Fruit fly (Drosophila melanogaster): ENCODE data around the gene Agpat1.
A peak's percentile ranks its signal among the peaks of the same experiment; 100 is the strongest.

Gene Agpat1

DNA sequence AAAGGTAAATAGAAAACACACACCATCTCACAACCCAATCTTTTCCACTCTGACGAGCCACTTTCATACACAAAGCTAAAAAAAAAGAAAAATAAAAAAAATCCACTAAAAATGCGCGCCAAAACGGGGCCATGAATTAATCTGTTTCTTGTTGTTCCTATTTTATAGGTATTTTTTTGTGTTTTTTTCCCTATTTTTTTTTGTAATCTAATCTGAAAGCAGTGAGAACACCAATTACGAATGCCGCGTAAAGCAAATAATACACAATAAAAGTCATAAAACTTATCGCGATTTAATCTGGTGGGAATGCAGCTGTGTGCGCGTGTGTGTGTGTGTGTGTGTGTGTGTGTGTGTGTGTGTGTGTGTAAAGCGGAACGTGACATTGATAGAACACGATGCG lies 41.7 kb upstream of the Agpat1 start:
- peak; percentile 30 for TF ChIP-seq CG7045 (GFP tag; optimal IDR thresholded peaks at IDR 0.05)
- peak; percentile 2 for TF ChIP-seq Clk (GFP tag; optimal IDR thresholded peaks at IDR 0.05)
- no peak for TF ChIP-seq CG5204 (GFP tag; optimal IDR thresholded peaks at IDR 0.05)
- TF ChIP-seq CG11617 (GFP tag; optimal IDR thresholded peaks at IDR 0.05), result peak; percentile 58
- TF ChIP-seq Crg-1 (GFP tag; optimal IDR thresholded peaks at IDR 0.05), result no peak
- TF ChIP-seq Mnt (GFP tag; optimal IDR thresholded peaks at IDR 0.05), result peak; percentile 63
- TF ChIP-seq toe (GFP tag; optimal IDR thresholded peaks at IDR 0.05), result no peak
- TF ChIP-seq CG7101 (tag; optimal IDR thresholded peaks at IDR 0.05), result peak; percentile 50
- no peak for TF ChIP-seq bab1 (GFP tag; optimal IDR thresholded peaks at IDR 0.05)
- peak; percentile 61 for TF ChIP-seq Hr96 (GFP tag; optimal IDR thresholded peaks at IDR 0.05)
- peak; percentile 51 for TF ChIP-seq ovo (GFP tag; optimal IDR thresholded peaks at IDR 0.05)
- no peak for TF ChIP-seq CG14711 (tag; optimal IDR thresholded peaks at IDR 0.05)
- TF ChIP-seq cnc (optimal IDR thresholded peaks at IDR 0.05), result no peak
- TF ChIP-seq kay (GFP tag; ENCODE audit: borderline replicate concordance), result peak; percentile 81
- no peak for TF ChIP-seq CG1620 (GFP tag; optimal IDR thresholded peaks at IDR 0.05)
- TF ChIP-seq cic (GFP tag; optimal IDR thresholded peaks at IDR 0.05), result peak; percentile 96
- TF ChIP-seq pad (GFP tag; optimal IDR thresholded peaks at IDR 0.05), result no peak
- peak; percentile 74 for TF ChIP-seq CG12768 (GFP tag; optimal IDR thresholded peaks at IDR 0.05)
- no peak for TF ChIP-seq tj (GFP tag; optimal IDR thresholded peaks at IDR 0.05)
- peak; percentile 5 for TF ChIP-seq CG33017 (tag; optimal IDR thresholded peaks at IDR 0.05)

- TF ChIP-seq CG33017 (tag; optimal IDR thresholded peaks at IDR 0.05) (peak; percentile 14), Mnt (GFP tag; optimal IDR thresholded peaks at IDR 0.05) (peak; percentile 12), CG5204 (GFP tag; optimal IDR thresholded peaks at IDR 0.05) (peak; percentile 6), Hr96 (GFP tag; optimal IDR thresholded peaks at IDR 0.05) (no peak), Crg-1 (GFP tag; optimal IDR thresholded peaks at IDR 0.05) (no peak), kay (GFP tag; ENCODE audit: borderline replicate concordance) (peak; percentile 85), toe (GFP tag; optimal IDR thresholded peaks at IDR 0.05) (no peak), CG7045 (GFP tag; optimal IDR thresholded peaks at IDR 0.05) (no peak), cnc (optimal IDR thresholded peaks at IDR 0.05) (no peak), ovo (GFP tag; optimal IDR thresholded peaks at IDR 0.05) (peak; percentile 81), cic (GFP tag; optimal IDR thresholded peaks at IDR 0.05) (peak; percentile 87), bab1 (GFP tag; optimal IDR thresholded peaks at IDR 0.05) (no peak), CG11617 (GFP tag; optimal IDR thresholded peaks at IDR 0.05) (no peak), CG12768 (GFP tag; optimal IDR thresholded peaks at IDR 0.05) (peak; percentile 22), pad (GFP tag; optimal IDR thresholded peaks at IDR 0.05) (no peak), CG14711 (tag; optimal IDR thresholded peaks at IDR 0.05) (no peak), CG7101 (tag; optimal IDR thresholded peaks at IDR 0.05) (peak; percentile 6), tj (GFP tag; optimal IDR thresholded peaks at IDR 0.05) (peak; percentile 84), CG1620 (GFP tag; optimal IDR thresholded peaks at IDR 0.05) (no peak), Clk (GFP tag; optimal IDR thresholded peaks at IDR 0.05) (no peak)
Observed at dm6 chrX:12724287-12725186, 40.5 kb upstream of the Agpat1 start.

DNA sequence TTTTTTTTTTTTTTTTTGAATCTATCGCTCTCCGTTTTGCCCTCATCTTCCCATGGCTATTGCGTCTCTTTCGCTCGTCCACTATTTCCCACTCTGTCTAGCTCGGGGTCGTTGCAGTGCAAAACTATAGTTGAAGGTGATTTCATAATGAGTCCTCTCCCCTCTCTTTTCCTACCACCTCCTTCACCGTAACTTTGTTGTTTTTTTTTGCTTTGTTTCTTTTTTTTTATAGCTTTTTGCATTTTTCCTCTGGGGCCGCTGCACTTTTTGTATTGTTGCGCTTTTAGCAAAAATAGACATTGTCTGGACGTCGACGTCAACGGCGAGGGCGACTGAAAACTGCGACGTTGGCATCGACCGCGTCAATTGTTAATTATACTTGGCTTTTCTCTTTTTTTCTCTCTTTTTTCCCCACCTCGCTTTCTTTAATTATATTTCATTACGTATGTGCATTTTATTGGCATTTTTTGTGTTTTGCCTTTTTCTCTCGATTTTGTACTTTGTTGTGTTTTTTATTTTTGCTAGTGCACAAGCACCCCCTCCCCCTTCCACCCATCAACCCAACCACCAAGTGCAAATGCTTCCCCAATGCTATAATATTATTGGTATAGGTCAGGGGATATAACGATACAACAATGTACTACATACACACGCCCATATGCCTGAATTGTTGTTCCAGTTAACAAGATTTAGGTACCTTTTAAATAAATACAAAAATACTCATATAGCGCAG lies 39.7 kb upstream of the Agpat1 start:
- TF ChIP-seq cic (GFP tag; optimal IDR thresholded peaks at IDR 0.05) (peak; percentile 88), CG1620 (GFP tag; optimal IDR thresholded peaks at IDR 0.05) (peak; percentile 1), CG33017 (tag; optimal IDR thresholded peaks at IDR 0.05) (peak; percentile 52), CG12768 (GFP tag; optimal IDR thresholded peaks at IDR 0.05) (peak; percentile 75), CG14711 (tag; optimal IDR thresholded peaks at IDR 0.05) (no peak), toe (GFP tag; optimal IDR thresholded peaks at IDR 0.05) (peak; percentile 48), CG5204 (GFP tag; optimal IDR thresholded peaks at IDR 0.05) (no peak), Mnt (GFP tag; optimal IDR thresholded peaks at IDR 0.05) (peak; percentile 45), cnc (optimal IDR thresholded peaks at IDR 0.05) (no peak), Hr96 (GFP tag; optimal IDR thresholded peaks at IDR 0.05) (no peak), CG7101 (tag; optimal IDR thresholded peaks at IDR 0.05) (peak; percentile 22), ovo (GFP tag; optimal IDR thresholded peaks at IDR 0.05) (peak; percentile 67), CG7045 (GFP tag; optimal IDR thresholded peaks at IDR 0.05) (peak; percentile 65), kay (GFP tag; ENCODE audit: borderline replicate concordance) (peak; percentile 97), bab1 (GFP tag; optimal IDR thresholded peaks at IDR 0.05) (no peak), pad (GFP tag; optimal IDR thresholded peaks at IDR 0.05) (peak; percentile 41), Clk (GFP tag; optimal IDR thresholded peaks at IDR 0.05) (no peak), CG11617 (GFP tag; optimal IDR thresholded peaks at IDR 0.05) (peak; percentile 65), tj (GFP tag; optimal IDR thresholded peaks at IDR 0.05) (peak; percentile 97), Crg-1 (GFP tag; optimal IDR thresholded peaks at IDR 0.05) (peak; percentile 48)

dm6 chrX:12727642-12728228 lies 37.3 kb upstream of the Agpat1 start:
- no peak for TF ChIP-seq CG33017 (tag; optimal IDR thresholded peaks at IDR 0.05)
- TF ChIP-seq kay (GFP tag; ENCODE audit: borderline replicate concordance), result peak; percentile 65
- peak; percentile 4 for TF ChIP-seq pad (GFP tag; optimal IDR thresholded peaks at IDR 0.05)
- TF ChIP-seq cnc (optimal IDR thresholded peaks at IDR 0.05), result no peak
- TF ChIP-seq Mnt (GFP tag; optimal IDR thresholded peaks at IDR 0.05), result no peak
- peak; percentile 60 for TF ChIP-seq cic (GFP tag; optimal IDR thresholded peaks at IDR 0.05)
- TF ChIP-seq Crg-1 (GFP tag; optimal IDR thresholded peaks at IDR 0.05), result no peak
- peak; percentile 57 for TF ChIP-seq tj (GFP tag; optimal IDR thresholded peaks at IDR 0.05)

- no peak for TF ChIP-seq CG7045 (GFP tag; optimal IDR thresholded peaks at IDR 0.05)
- no peak for TF ChIP-seq Crg-1 (GFP tag; optimal IDR thresholded peaks at IDR 0.05)
- TF ChIP-seq bab1 (GFP tag; optimal IDR thresholded peaks at IDR 0.05), result no peak
- no peak for TF ChIP-seq toe (GFP tag; optimal IDR thresholded peaks at IDR 0.05)
- TF ChIP-seq cnc (optimal IDR thresholded peaks at IDR 0.05), result no peak
- TF ChIP-seq tj (GFP tag; optimal IDR thresholded peaks at IDR 0.05), result no peak
- TF ChIP-seq Mnt (GFP tag; optimal IDR thresholded peaks at IDR 0.05), result no peak
- TF ChIP-seq cic (GFP tag; optimal IDR thresholded peaks at IDR 0.05), result no peak
- TF ChIP-seq kay (GFP tag; ENCODE audit: borderline replicate concordance), result no peak
- TF ChIP-seq CG33017 (tag; optimal IDR thresholded peaks at IDR 0.05), result no peak
- TF ChIP-seq pad (GFP tag; optimal IDR thresholded peaks at IDR 0.05), result no peak
- no peak for TF ChIP-seq ovo (GFP tag; optimal IDR thresholded peaks at IDR 0.05)
- no peak for TF ChIP-seq CG11617 (GFP tag; optimal IDR thresholded peaks at IDR 0.05)
- no peak for TF ChIP-seq Hr96 (GFP tag; optimal IDR thresholded peaks at IDR 0.05)
- no peak for TF ChIP-seq CG7101 (tag; optimal IDR thresholded peaks at IDR 0.05)
- TF ChIP-seq CG5204 (GFP tag; optimal IDR thresholded peaks at IDR 0.05), result no peak
Observed at dm6 chrX:12731077-12731476, 34.0 kb upstream of the Agpat1 start.
